Worm (Caenorhabditis elegans): ENCODE measurements around the gene rheb-1.

rheb-1 gene

ce11 chrIII:9449831-9450230 lies 6.0 kb downstream of the rheb-1 start, which contains the start of gene F54C8.6:
F54C8.6 (minus strand) TSS chrIII:9449931.
- TF ChIP-seq ceh-13 (GFP tag; optimal IDR thresholded peaks at IDR 0.05): no peak
- TF ChIP-seq tra-4 (tag; optimal IDR thresholded peaks at IDR 0.05): no peak
- no peak for TF ChIP-seq hmbx-1 (tag; optimal IDR thresholded peaks at IDR 0.05)
- no peak for TF ChIP-seq ama-1 (optimal IDR thresholded peaks at IDR 0.05)
- TF ChIP-seq tbx-37 (GFP tag; conservative IDR thresholded peaks at IDR 0.05): no peak
- no peak for TF ChIP-seq aly-1 (tag; optimal IDR thresholded peaks at IDR 0.05)
- no peak for TF ChIP-seq ceh-36 (tag; optimal IDR thresholded peaks at IDR 0.05)
- TF ChIP-seq pes-1 (GFP tag; IDR thresholded peaks at IDR 0.05): no peak
- no peak for TF ChIP-seq B0310.2 (tag; optimal IDR thresholded peaks at IDR 0.05)
- no peak for TF ChIP-seq hmg-4 (GFP tag; optimal IDR thresholded peaks at IDR 0.05)
- TF ChIP-seq scrt-1 (GFP tag; IDR thresholded peaks at IDR 0.05): no peak
- TF ChIP-seq F13C5.2 (tag; optimal IDR thresholded peaks at IDR 0.05): no peak
- TF ChIP-seq tbx-11 (GFP tag; IDR thresholded peaks at IDR 0.05): no peak
- TF ChIP-seq hnd-1 (tag; optimal IDR thresholded peaks at IDR 0.05): no peak
- TF ChIP-seq sea-1 (GFP tag; conservative IDR thresholded peaks at IDR 0.05): no peak
- TF ChIP-seq flt-1 (GFP tag; IDR thresholded peaks at IDR 0.05): no peak
- TF ChIP-seq ets-7 (tag; optimal IDR thresholded peaks at IDR 0.05): no peak

DNA sequence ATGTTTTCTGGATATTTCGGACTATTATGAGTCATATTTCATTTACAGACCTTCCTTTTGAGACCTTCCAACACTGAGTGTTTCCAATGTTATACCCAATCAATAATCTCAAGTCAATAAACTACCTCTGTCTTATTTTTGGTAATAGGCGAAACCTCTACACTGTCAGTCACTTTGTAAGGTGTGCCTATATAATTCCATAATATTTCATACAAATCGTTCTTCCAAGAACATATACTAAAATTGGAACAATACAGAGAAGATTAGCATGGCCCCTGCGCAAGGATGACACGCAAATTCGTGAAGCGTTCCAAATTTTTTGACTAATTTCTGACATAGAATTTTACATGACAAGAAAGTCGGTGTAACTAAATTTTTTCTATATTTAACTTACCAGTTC lies 6.5 kb downstream of the rheb-1 start:
- TF ChIP-seq pes-1 (GFP tag; IDR thresholded peaks at IDR 0.05): 0 out of 2 replicates have a peak, but pooled peaks have one; percentile 13

DNA sequence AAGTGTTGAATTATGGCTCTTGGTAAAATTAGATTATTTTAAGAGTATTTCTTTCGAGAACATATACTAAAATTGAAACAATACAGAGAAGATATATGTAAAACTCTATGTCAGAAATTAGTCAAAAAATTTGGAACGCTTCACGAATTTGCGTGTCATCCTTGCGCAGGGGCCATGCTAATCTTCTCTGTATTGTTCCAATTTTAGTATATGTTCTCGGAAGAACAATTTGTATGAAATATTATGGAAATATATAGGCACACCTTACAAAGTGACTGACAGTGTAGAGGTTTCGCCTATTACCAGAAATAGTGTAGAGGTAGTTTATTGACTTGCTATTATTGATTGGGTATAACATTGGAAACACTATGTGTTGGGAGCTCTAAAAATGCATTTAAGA lies 8.2 kb downstream of the rheb-1 start:
- peak; percentile 65 for TF ChIP-seq pes-1 (GFP tag; IDR thresholded peaks at IDR 0.05)

- peak; percentile 52; the same call in 1 of the 2 replicates for TF ChIP-seq pes-1 (GFP tag; IDR thresholded peaks at IDR 0.05)
These were observed 10.1 kb downstream of the rheb-1 start for ce11 chrIII:9445699-9446098.

DNA sequence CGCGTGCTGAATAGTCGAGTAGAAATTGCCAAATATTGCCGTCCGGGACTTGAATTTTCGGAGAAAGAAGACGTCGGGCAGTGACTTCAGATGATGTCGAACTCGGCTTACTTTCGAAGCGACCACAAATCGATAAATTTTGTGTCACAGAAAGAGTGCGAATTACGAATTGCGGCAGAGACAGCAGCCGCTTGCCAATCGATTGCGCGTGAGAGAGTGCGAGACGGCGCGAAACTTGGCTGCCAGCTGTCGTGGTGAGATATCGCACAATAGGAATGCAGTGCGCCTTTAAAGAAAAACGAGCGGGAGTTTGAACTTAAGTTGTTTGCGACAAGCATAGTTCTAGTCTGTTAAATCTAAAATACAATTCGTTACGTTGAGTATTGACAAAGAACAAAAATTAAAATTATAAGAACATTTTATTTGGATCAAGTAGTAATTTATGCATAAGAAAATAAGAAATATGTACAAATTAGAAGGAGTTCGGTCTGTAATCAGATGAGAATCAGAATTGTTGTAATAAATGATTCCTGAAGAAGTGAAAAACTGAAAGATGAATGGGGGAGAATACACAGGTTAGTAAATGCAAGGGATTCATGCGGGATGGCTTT lies 12.3 kb downstream of the rheb-1 start, which contains the start of gene pir-2:
pir-2 (minus strand) TSS at position 218 of the 611 bp plus-strand sequence.
- TF ChIP-seq aly-1 (tag; optimal IDR thresholded peaks at IDR 0.05) (no peak), ama-1 (optimal IDR thresholded peaks at IDR 0.05) (no peak), tra-4 (tag; optimal IDR thresholded peaks at IDR 0.05) (no peak), B0310.2 (tag; optimal IDR thresholded peaks at IDR 0.05) (peak; percentile 23), pes-1 (GFP tag; IDR thresholded peaks at IDR 0.05) (peak; percentile 27; the same call in 1 of the 2 replicates), hmg-4 (GFP tag; optimal IDR thresholded peaks at IDR 0.05) (peak; percentile 46), scrt-1 (GFP tag; IDR thresholded peaks at IDR 0.05) (no peak), sea-1 (GFP tag; conservative IDR thresholded peaks at IDR 0.05) (0 out of 2 replicates have a peak, but pooled peaks have one; percentile 39)

DNA sequence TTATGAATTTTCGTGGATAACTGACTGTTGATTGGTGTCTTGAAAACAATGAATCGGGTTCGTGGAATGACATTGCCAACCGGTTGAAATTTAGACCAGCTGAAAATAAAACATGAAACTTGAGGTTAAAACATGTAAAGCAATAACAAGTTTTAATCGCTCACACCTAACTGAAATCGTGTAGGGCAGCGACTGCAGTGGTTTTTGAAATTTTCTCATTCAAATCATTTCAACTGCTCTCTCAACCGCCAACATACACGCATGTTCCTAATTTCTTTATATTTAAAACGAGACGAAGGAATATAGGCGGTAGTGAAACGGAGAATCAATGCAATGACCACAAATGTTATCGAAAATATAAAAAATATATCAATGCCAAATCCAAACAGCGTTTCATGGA lies 13.0 kb downstream of the rheb-1 start:
- TF ChIP-seq tbx-11 (GFP tag; IDR thresholded peaks at IDR 0.05) (no peak), tbx-37 (GFP tag; conservative IDR thresholded peaks at IDR 0.05) (no peak), ceh-36 (tag; optimal IDR thresholded peaks at IDR 0.05) (no peak), tra-4 (tag; optimal IDR thresholded peaks at IDR 0.05) (no peak), ama-1 (optimal IDR thresholded peaks at IDR 0.05) (no peak), hmg-4 (GFP tag; optimal IDR thresholded peaks at IDR 0.05) (no peak), F13C5.2 (tag; optimal IDR thresholded peaks at IDR 0.05) (no peak), ceh-13 (GFP tag; optimal IDR thresholded peaks at IDR 0.05) (no peak), B0310.2 (tag; optimal IDR thresholded peaks at IDR 0.05) (no peak), hnd-1 (tag; optimal IDR thresholded peaks at IDR 0.05) (no peak), scrt-1 (GFP tag; IDR thresholded peaks at IDR 0.05) (no peak), hmbx-1 (tag; optimal IDR thresholded peaks at IDR 0.05) (no peak), pes-1 (GFP tag; IDR thresholded peaks at IDR 0.05) (no peak), aly-1 (tag; optimal IDR thresholded peaks at IDR 0.05) (no peak), sea-1 (GFP tag; conservative IDR thresholded peaks at IDR 0.05) (no peak), ets-7 (tag; optimal IDR thresholded peaks at IDR 0.05) (no peak), flt-1 (GFP tag; IDR thresholded peaks at IDR 0.05) (no peak)

ce11 chrIII:9441133-9441532 lies 14.7 kb downstream of the rheb-1 start, which contains the start of gene emb-30:
emb-30 (minus strand) TSS chrIII:9441460.
- no peak for TF ChIP-seq tra-4 (tag; optimal IDR thresholded peaks at IDR 0.05)
- no peak for TF ChIP-seq scrt-1 (GFP tag; IDR thresholded peaks at IDR 0.05)
- TF ChIP-seq F13C5.2 (tag; optimal IDR thresholded peaks at IDR 0.05): no peak
- TF ChIP-seq B0310.2 (tag; optimal IDR thresholded peaks at IDR 0.05): no peak
- no peak for TF ChIP-seq hmg-4 (GFP tag; optimal IDR thresholded peaks at IDR 0.05)

ce11 chrIII:9439399-9439798 lies 16.4 kb downstream of the rheb-1 start, which contains the start of gene F54C8.1:
F54C8.1 (plus strand) TSS chrIII:9439699.
- TF ChIP-seq tbx-37 (GFP tag; conservative IDR thresholded peaks at IDR 0.05) (no peak), scrt-1 (GFP tag; IDR thresholded peaks at IDR 0.05) (no peak), hmbx-1 (tag; optimal IDR thresholded peaks at IDR 0.05) (no peak), ceh-36 (tag; optimal IDR thresholded peaks at IDR 0.05) (no peak), tbx-11 (GFP tag; IDR thresholded peaks at IDR 0.05) (no peak), ets-7 (tag; optimal IDR thresholded peaks at IDR 0.05) (no peak), B0310.2 (tag; optimal IDR thresholded peaks at IDR 0.05) (no peak)

ce11 chrIII:9434999-9435398 lies 20.8 kb downstream of the rheb-1 start:
- TF ChIP-seq tbx-37 (GFP tag; conservative IDR thresholded peaks at IDR 0.05): no peak
- TF ChIP-seq aly-1 (tag; optimal IDR thresholded peaks at IDR 0.05): no peak
- no peak for TF ChIP-seq tra-4 (tag; optimal IDR thresholded peaks at IDR 0.05)
- no peak for TF ChIP-seq hmg-4 (GFP tag; optimal IDR thresholded peaks at IDR 0.05)
- TF ChIP-seq flt-1 (GFP tag; IDR thresholded peaks at IDR 0.05): no peak
- TF ChIP-seq sea-1 (GFP tag; conservative IDR thresholded peaks at IDR 0.05): no peak
- TF ChIP-seq hmbx-1 (tag; optimal IDR thresholded peaks at IDR 0.05): no peak
- no peak for TF ChIP-seq pes-1 (GFP tag; IDR thresholded peaks at IDR 0.05)
- no peak for TF ChIP-seq tbx-11 (GFP tag; IDR thresholded peaks at IDR 0.05)
